Fruit fly (Drosophila melanogaster) S2 (cell line): Measurements from ENCODE around the gene Rfx.

ENCODE experiments used
- CG8478 ChIP-seq: fragments of >200 bp; optimal IDR thresholded peaks from 2 replicates; lab custom pipeline; 2018
- CTCF ChIP-seq, 2 experiments: fragments of >200 bp; optimal IDR thresholded peaks; 2 replicates each; lab custom pipeline; 2018

The Rfx gene

dm6 chr3R:10392539-10392919 lies 14.7 kb upstream of the Rfx start:
- TF ChIP-seq CG8478 (lab: Kevin White, UChicago), result no peak
- TF ChIP-seq CTCF (optimal IDR thresholded peaks at IDR 0.05; lab: Kevin White, UChicago), result no peak

dm6 chr3R:10391863-10392538 lies 14.1 kb upstream of the Rfx start:
- TF ChIP-seq CG8478 (lab: Kevin White, UChicago), result no peak
- TF ChIP-seq CTCF (optimal IDR thresholded peaks at IDR 0.05; lab: Kevin White, UChicago), result no peak

dm6 chr3R:10390914-10391377 lies 13.1 kb upstream of the Rfx start:
- no peak for TF ChIP-seq CG8478 (lab: Kevin White, UChicago)
- no peak for TF ChIP-seq CTCF (optimal IDR thresholded peaks at IDR 0.05; lab: Kevin White, UChicago)

dm6 chr3R:10389877-10390468 lies 12.1 kb upstream of the Rfx start:
- TF ChIP-seq CTCF (optimal IDR thresholded peaks at IDR 0.05; lab: Kevin White, UChicago) (no peak), CG8478 (lab: Kevin White, UChicago) (no peak)

- TF ChIP-seq CG8478 (lab: Kevin White, UChicago), result no peak
- no peak for TF ChIP-seq CTCF (optimal IDR thresholded peaks at IDR 0.05; lab: Kevin White, UChicago)
Observed at dm6 chr3R:10389027-10389465, 11.2 kb upstream of the Rfx start.

dm6 chr3R:10388128-10389026 lies 10.5 kb upstream of the Rfx start, which contains the start of gene cwo:
Gene cwo, plus strand, starts transcription at chr3R:10388258.
- TF ChIP-seq CTCF (optimal IDR thresholded peaks at IDR 0.05; lab: Kevin White, UChicago), result no peak
- TF ChIP-seq CG8478 (lab: Kevin White, UChicago), result no peak

- no peak for TF ChIP-seq CTCF (optimal IDR thresholded peaks at IDR 0.05; lab: Kevin White, UChicago)
- TF ChIP-seq CG8478 (lab: Kevin White, UChicago), result no peak
Observed at dm6 chr3R:10380025-10380424, 2.2 kb upstream of the Rfx start.

- TF ChIP-seq CG8478 (lab: Kevin White, UChicago), result no peak
- TF ChIP-seq CTCF (optimal IDR thresholded peaks at IDR 0.05; lab: Kevin White, UChicago), result no peak
Observed at dm6 chr3R:10379409-10379808, 1.5 kb upstream of the Rfx start.

dm6 chr3R:10378989-10379388 lies 1.1 kb upstream of the Rfx start:
- TF ChIP-seq CTCF (optimal IDR thresholded peaks at IDR 0.05; lab: Kevin White, UChicago) (no peak), CG8478 (lab: Kevin White, UChicago) (no peak)

- TF ChIP-seq CTCF (optimal IDR thresholded peaks at IDR 0.05; lab: Kevin White, UChicago), result no peak
- TF ChIP-seq CG8478 (lab: Kevin White, UChicago), result no peak
Observed at dm6 chr3R:10370495-10370894, 7.4 kb downstream of the Rfx start.

dm6 chr3R:10369799-10370198 lies 8.1 kb downstream of the Rfx start:
- no peak for TF ChIP-seq CTCF (optimal IDR thresholded peaks at IDR 0.05; lab: Kevin White, UChicago)
- TF ChIP-seq CG8478 (lab: Kevin White, UChicago), result no peak

dm6 chr3R:10368251-10368650 lies 9.6 kb downstream of the Rfx start:
- TF ChIP-seq CTCF (optimal IDR thresholded peaks at IDR 0.05; lab: Kevin White, UChicago), result peak in 1 of 2 experiments; percentile 27
- no peak for TF ChIP-seq CG8478 (lab: Kevin White, UChicago)

- TF ChIP-seq CTCF (optimal IDR thresholded peaks at IDR 0.05; lab: Kevin White, UChicago) (no peak), CG8478 (lab: Kevin White, UChicago) (no peak)
Observed at dm6 chr3R:10364287-10364686, 13.6 kb downstream of the Rfx start.

dm6 chr3R:10357364-10357676 lies 20.5 kb downstream of the Rfx start:
- TF ChIP-seq CTCF (optimal IDR thresholded peaks at IDR 0.05; lab: Kevin White, UChicago) (peak in 1 of 2 experiments; percentile 40), CG8478 (lab: Kevin White, UChicago) (no peak)
